Worm (Caenorhabditis elegans) whole organism, young adult: ENCODE measurements around the gene col-155.
A peak's percentile ranks its signal among the peaks of the same experiment; 100 is the strongest.

ENCODE experiments used
- C06A6.2 ChIP-seq: fragments of 200-800 bp; sonication (Bioruptor generic); conservative IDR thresholded peaks from 2 replicates; pipeline ENCODE4 v1.3.6; 2022; ENCODE audit warnings: missing genetic modification characterization, missing compliant biosample characterization
- D2030.7 ChIP-seq: fragments of 200-800 bp; sonication (Bioruptor generic); IDR thresholded peaks from 2 replicates; pipeline ENCODE4 v1.3.6; 2022; ENCODE audit warnings: missing genetic modification reagents, missing genetic modification characterization, missing compliant biosample characterization
- F37B4.10 ChIP-seq: fragments of 200-800 bp; sonication (Bioruptor generic); IDR thresholded peaks from 2 replicates; pipeline ENCODE4 v1.3.6; 2022; ENCODE audit warnings: missing genetic modification characterization, missing compliant biosample characterization
- F57A8.1 ChIP-seq: fragments of 200-800 bp; sonication (Bioruptor generic); optimal IDR thresholded peaks from 2 replicates; lab custom pipeline; 2018; ENCODE audit warnings: mild to moderate bottlenecking, missing genetic modification characterization, moderate library complexity, missing compliant biosample characterization
- Y53G8AR.9 ChIP-seq: fragments of 200-800 bp; sonication (Bioruptor generic); conservative IDR thresholded peaks from 2 replicates; pipeline ENCODE4 v1.3.6; 2022; ENCODE audit warnings: missing genetic modification reagents, missing genetic modification characterization, missing compliant biosample characterization
- Y56A3A.18 ChIP-seq: fragments of 200-800 bp; sonication (Bioruptor generic); IDR thresholded peaks from 2 replicates; pipeline ENCODE4 v1.3.6; 2022; ENCODE audit warnings: missing genetic modification reagents, missing genetic modification characterization, missing compliant biosample characterization
- akir-1 ChIP-seq: fragments of 200-800 bp; sonication (Bioruptor generic); optimal IDR thresholded peaks from 2 replicates; lab custom pipeline; 2018; ENCODE audit warnings: mild to moderate bottlenecking, missing genetic modification characterization, moderate library complexity, missing compliant biosample characterization
- atf-7 ChIP-seq: sonication (generic microtip); optimal IDR thresholded peaks from 2 replicates; lab custom pipeline; 2017; ENCODE audit warnings: mild to moderate bottlenecking, missing genetic modification characterization, missing compliant biosample characterization
- athp-1 ChIP-seq: sonication (generic microtip); optimal IDR thresholded peaks from 2 replicates; lab custom pipeline; 2017; ENCODE audit warnings: mild to moderate bottlenecking, missing genetic modification characterization, missing compliant biosample characterization
- attf-5 ChIP-seq: fragments of 200-800 bp; sonication (Bioruptor generic); optimal IDR thresholded peaks from 2 replicates; lab custom pipeline; 2018; ENCODE audit warnings: mild to moderate bottlenecking, missing genetic modification characterization, missing compliant biosample characterization
- ccch-3 ChIP-seq: fragments of 200-800 bp; sonication (Bioruptor generic); optimal IDR thresholded peaks from 2 replicates; lab custom pipeline; 2018; ENCODE audit warnings: mild to moderate bottlenecking, missing genetic modification characterization, missing compliant biosample characterization
- cebp-1 ChIP-seq, 2 experiments: fragments of 200-800 bp in 1 of 2; sonication (Bioruptor generic) in 1 of 2; sonication (generic microtip) in 1 of 2; IDR thresholded peaks in 1 of 2; optimal IDR thresholded peaks in 1 of 2; 2 replicates each; pipeline versions ENCODE4 v1.3.6 to Lab custom; 2017 to 2022; ENCODE audit warnings: missing compliant biosample characterization in 2 of 2, missing genetic modification characterization in 2 of 2, mild to moderate bottlenecking in 1 of 2, missing genetic modification reagents in 1 of 2, moderate library complexity in 1 of 2
- cebp-2 ChIP-seq: fragments of 200-800 bp; sonication (Bioruptor generic); IDR thresholded peaks from 2 replicates; pipeline ENCODE4 v1.3.6; 2022; ENCODE audit warnings: missing genetic modification characterization, missing compliant biosample characterization
- ceh-27 ChIP-seq: fragments of 200-800 bp; sonication (Bioruptor generic); optimal IDR thresholded peaks from 2 replicates; lab custom pipeline; 2018; ENCODE audit warnings: mild to moderate bottlenecking, missing genetic modification characterization, moderate library complexity, missing compliant biosample characterization
- ceh-40 ChIP-seq: fragments of 200-800 bp; sonication (Bioruptor generic); IDR thresholded peaks from 2 replicates; pipeline ENCODE4 v1.3.6; 2022; ENCODE audit warnings: missing genetic modification characterization, missing compliant biosample characterization
- ceh-58 ChIP-seq: fragments of 200-800 bp; sonication (Bioruptor generic); IDR thresholded peaks from 2 replicates; pipeline ENCODE4 v1.3.6; 2022; ENCODE audit warnings: missing genetic modification characterization, missing compliant biosample characterization
- efl-1 ChIP-seq: fragments of 150-350 bp; optimal IDR thresholded peaks from 2 replicates; lab custom pipeline; 2014; ENCODE audit warnings: missing biosample characterization, missing genetic modification reagents, missing genetic modification characterization
- ekl-4 ChIP-seq: fragments of 200-800 bp; sonication (Bioruptor generic); IDR thresholded peaks from 2 replicates; pipeline ENCODE4 v1.3.6; 2022; ENCODE audit warnings: missing genetic modification reagents, missing genetic modification characterization, missing compliant biosample characterization
- ets-4 ChIP-seq: fragments of 200-800 bp; sonication (Bioruptor generic); optimal IDR thresholded peaks from 2 replicates; lab custom pipeline; 2018; ENCODE audit warnings: mild to moderate bottlenecking, missing genetic modification characterization, missing compliant biosample characterization
- hmg-20 ChIP-seq: fragments of 200-800 bp; sonication (Bioruptor generic); IDR thresholded peaks from 2 replicates; pipeline ENCODE4 v1.3.6; 2022; ENCODE audit warnings: missing genetic modification reagents, missing genetic modification characterization, missing compliant biosample characterization
- lag-1 ChIP-seq: fragments of 200-800 bp; sonication (Bioruptor generic); IDR thresholded peaks from 2 replicates; pipeline ENCODE4 v1.3.6; 2022; ENCODE audit warnings: missing genetic modification reagents, missing genetic modification characterization, missing compliant biosample characterization
- let-607 ChIP-seq, 2 experiments: fragments of 200-800 bp in 1 of 2; sonication (Bioruptor generic) in 1 of 2; sonication (generic microtip) in 1 of 2; optimal IDR thresholded peaks; 2 replicates each; lab custom pipeline; 2016 to 2018; ENCODE audit warnings: mild to moderate bottlenecking in 2 of 2, missing compliant biosample characterization in 2 of 2, missing genetic modification characterization in 2 of 2, moderate library complexity in 2 of 2, missing genotype in 1 of 2
- lin-40 ChIP-seq: sonication (generic microtip); optimal IDR thresholded peaks from 2 replicates; lab custom pipeline; 2016; ENCODE audit warnings: missing genetic modification characterization, mild to moderate bottlenecking, missing compliant biosample characterization, missing genotype, missing genetic modification reagents
- lin-54 ChIP-seq: fragments of 200-800 bp; sonication (Bioruptor generic); optimal IDR thresholded peaks from 2 replicates; lab custom pipeline; 2018; ENCODE audit warnings: mild to moderate bottlenecking, missing genetic modification characterization, missing compliant biosample characterization
- lsl-1 ChIP-seq: fragments of 200-800 bp; sonication (Bioruptor generic); optimal IDR thresholded peaks from 2 replicates; lab custom pipeline; 2018; ENCODE audit warnings: mild to moderate bottlenecking, missing genetic modification characterization, moderate library complexity, missing compliant biosample characterization
- madf-3 ChIP-seq: fragments of 200-800 bp; sonication (Bioruptor generic); IDR thresholded peaks from 2 replicates; pipeline ENCODE4 v1.3.6; 2022; ENCODE audit warnings: missing genetic modification reagents, missing genetic modification characterization, missing compliant biosample characterization
- mcd-1 ChIP-seq: fragments of 200-800 bp; sonication (Bioruptor generic); IDR thresholded peaks from 2 replicates; pipeline ENCODE4 v1.3.6; 2022; ENCODE audit warnings: missing genetic modification reagents, missing genetic modification characterization, missing compliant biosample characterization
- mes-4 ChIP-seq: sonication (generic microtip); optimal IDR thresholded peaks from 2 replicates; lab custom pipeline; 2016; ENCODE audit warnings: missing genotype, missing genetic modification characterization, missing compliant biosample characterization
- nfya-2 ChIP-seq: fragments of 200-800 bp; sonication (Bioruptor generic); IDR thresholded peaks from 2 replicates; pipeline ENCODE4 v1.3.6; 2022; ENCODE audit warnings: missing genetic modification reagents, missing genetic modification characterization, missing compliant biosample characterization
- nfyb-1 ChIP-seq: fragments of 200-800 bp; sonication (Bioruptor generic); IDR thresholded peaks from 2 replicates; pipeline ENCODE4 v1.3.6; 2022; ENCODE audit warnings: missing genetic modification reagents, missing genetic modification characterization, missing compliant biosample characterization
- nhr-179 ChIP-seq: sonication (generic microtip); optimal IDR thresholded peaks from 2 replicates; lab custom pipeline; 2016; ENCODE audit warnings: mild to moderate bottlenecking, missing genetic modification characterization, missing compliant biosample characterization
- nhr-27 ChIP-seq: fragments of 200-800 bp; sonication (Bioruptor generic); optimal IDR thresholded peaks from 2 replicates; lab custom pipeline; 2018; ENCODE audit warnings: mild to moderate bottlenecking, missing genetic modification characterization, moderate library complexity, missing compliant biosample characterization
- rcor-1 ChIP-seq: fragments of 200-800 bp; sonication (Bioruptor generic); IDR thresholded peaks from 2 replicates; pipeline ENCODE4 v1.3.6; 2022; ENCODE audit warnings: missing genetic modification reagents, missing genetic modification characterization, missing compliant biosample characterization
- rec-8 ChIP-seq, 2 experiments: sonication (generic microtip); optimal IDR thresholded peaks; 2 replicates each; lab custom pipeline; 2016; ENCODE audit warnings: mild to moderate bottlenecking in 2 of 2, missing genetic modification characterization in 2 of 2, missing genetic modification reagents in 2 of 2, missing genotype in 2 of 2, missing biosample characterization in 1 of 2, missing compliant biosample characterization in 1 of 2, moderate library complexity in 1 of 2
- repo-1 ChIP-seq: sonication (generic microtip); optimal IDR thresholded peaks from 2 replicates; lab custom pipeline; 2017; ENCODE audit warnings: mild to moderate bottlenecking, missing genetic modification characterization, missing compliant biosample characterization
- sdz-38 ChIP-seq: sonication (generic microtip); optimal IDR thresholded peaks from 2 replicates; lab custom pipeline; 2016; ENCODE audit warnings: missing genotype, missing genetic modification characterization, missing compliant biosample characterization
- sea-2 ChIP-seq: fragments of 200-800 bp; sonication (Bioruptor generic); IDR thresholded peaks from 2 replicates; pipeline ENCODE4 v1.3.6; 2022; ENCODE audit warnings: missing genetic modification characterization, missing compliant biosample characterization
- snpc-1.3 ChIP-seq: sonication (generic microtip); optimal IDR thresholded peaks from 2 replicates; lab custom pipeline; 2017; ENCODE audit warnings: missing genetic modification characterization, mild to moderate bottlenecking, missing compliant biosample characterization, antibody characterized with exemption, moderate library complexity, missing genotype, missing genetic modification reagents; ENCODE audit not compliant: insufficient read depth
- sptf-2 ChIP-seq: fragments of 200-800 bp; sonication (Bioruptor generic); optimal IDR thresholded peaks from 2 replicates; lab custom pipeline; 2018; ENCODE audit warnings: mild to moderate bottlenecking, missing genetic modification characterization, missing compliant biosample characterization
- tbx-9 ChIP-seq: sonication (generic microtip); optimal IDR thresholded peaks from 2 replicates; lab custom pipeline; 2016; ENCODE audit warnings: borderline replicate concordance, missing genetic modification characterization, inconsistent platforms, missing compliant biosample characterization
- tlf-1 ChIP-seq: fragments of 200-800 bp; sonication (Bioruptor generic); optimal IDR thresholded peaks from 2 replicates; lab custom pipeline; 2018; ENCODE audit warnings: mild to moderate bottlenecking, missing genetic modification characterization, missing compliant biosample characterization
- unc-130 ChIP-seq: sonication (generic microtip); optimal IDR thresholded peaks from 2 replicates; lab custom pipeline; 2016; ENCODE audit warnings: missing genetic modification reagents, missing genetic modification characterization, missing compliant biosample characterization
- xnd-1 ChIP-seq: sonication (generic microtip); optimal IDR thresholded peaks from 2 replicates; lab custom pipeline; 2016; ENCODE audit warnings: missing genotype, missing genetic modification reagents, missing genetic modification characterization, missing compliant biosample characterization
- zfh-2 ChIP-seq: fragments of 200-800 bp; sonication (Bioruptor generic); conservative IDR thresholded peaks from 2 replicates; pipeline ENCODE4 v1.3.6; 2022; ENCODE audit warnings: missing genetic modification reagents, missing genetic modification characterization, missing compliant biosample characterization
- ztf-22 ChIP-seq: fragments of 200-800 bp; sonication (Bioruptor generic); optimal IDR thresholded peaks from 2 replicates; lab custom pipeline; 2018; ENCODE audit warnings: mild to moderate bottlenecking, missing genetic modification characterization, moderate library complexity, missing compliant biosample characterization
- ztf-3 ChIP-seq: fragments of 200-800 bp; sonication (Bioruptor generic); optimal IDR thresholded peaks from 2 replicates; lab custom pipeline; 2018; ENCODE audit warnings: mild to moderate bottlenecking, missing genetic modification characterization, missing compliant biosample characterization

col-155 gene

ce11 chrV:11341913-11342312 is 47.8 kb downstream of the col-155 start, which contains the start of gene T02E9.5:
T02E9.5 (plus strand) TSS chrV:11342233.
- no peak for TF ChIP-seq lin-54 (GFP tag; lab: Kevin White, UChicago)
- no peak for TF ChIP-seq athp-1 (tag; lab: Kevin White, UChicago)
- TF ChIP-seq sdz-38 (tag; lab: Kevin White, UChicago): no peak
- TF ChIP-seq Y53G8AR.9 (GFP tag; lab: Robert Waterston, UW): no peak
- TF ChIP-seq unc-130 (GFP tag; lab: Kevin White, UChicago): no peak
- no peak for TF ChIP-seq let-607 (tag; optimal IDR thresholded peaks at IDR 0.05; lab: Kevin White, UChicago)
- no peak for TF ChIP-seq madf-3 (GFP tag; lab: Robert Waterston, UW)
- TF ChIP-seq ceh-58 (GFP tag; lab: Robert Waterston, UW): no peak
- TF ChIP-seq hmg-20 (GFP tag; lab: Robert Waterston, UW): no peak
- no peak for TF ChIP-seq atf-7 (tag; lab: Kevin White, UChicago)
- no peak for TF ChIP-seq xnd-1
- no peak for TF ChIP-seq D2030.7 (GFP tag; lab: Robert Waterston, UW)
- TF ChIP-seq lin-40 (tag; lab: Kevin White, UChicago): no peak
- no peak for TF ChIP-seq sptf-2
- TF ChIP-seq sea-2: no peak
- no peak for TF ChIP-seq rec-8 (tag; optimal IDR thresholded peaks at IDR 0.05; lab: Kevin White, UChicago)
- TF ChIP-seq attf-5 (GFP tag; lab: Kevin White, UChicago): no peak

- TF ChIP-seq let-607 (tag; optimal IDR thresholded peaks at IDR 0.05; lab: Kevin White, UChicago) (no peak), Y56A3A.18 (GFP tag; lab: Robert Waterston, UW) (no peak), ccch-3 (GFP tag; lab: Kevin White, UChicago) (no peak), ets-4 (no peak), tbx-9 (tag; lab: Kevin White, UChicago) (no peak), nhr-179 (no peak), cebp-1 (GFP tag; IDR thresholded peaks at IDR 0.05; lab: Robert Waterston, UW) (no peak), cebp-1 (tag; optimal IDR thresholded peaks at IDR 0.05; lab: Kevin White, UChicago) (no peak), lag-1 (GFP tag; lab: Robert Waterston, UW) (no peak), nhr-27 (tag; lab: Kevin White, UChicago) (no peak), lsl-1 (GFP tag; lab: Kevin White, UChicago) (no peak), tlf-1 (GFP tag; lab: Kevin White, UChicago) (no peak), ekl-4 (GFP tag; lab: Robert Waterston, UW) (0 out of 2 replicates have a peak, but pooled peaks have one; percentile 21), snpc-1.3 (tag; lab: Kevin White, UChicago) (no peak), rec-8 (tag; optimal IDR thresholded peaks at IDR 0.05; lab: Kevin White, UChicago) (no peak), mcd-1 (GFP tag; lab: Robert Waterston, UW) (no peak), ztf-22 (GFP tag; lab: Kevin White, UChicago) (no peak), mes-4 (tag; lab: Kevin White, UChicago) (no peak), rcor-1 (GFP tag; lab: Robert Waterston, UW) (no peak), nfya-2 (GFP tag; lab: Robert Waterston, UW) (no peak), C06A6.2 (GFP tag; lab: Robert Waterston, UW) (no peak), efl-1 (GFP tag; lab: Kevin White, UChicago) (no peak), ceh-27 (GFP tag; lab: Kevin White, UChicago) (no peak), cebp-2 (no peak), repo-1 (no peak), ztf-3 (GFP tag; lab: Kevin White, UChicago) (no peak), akir-1 (no peak), zfh-2 (GFP tag; lab: Robert Waterston, UW) (peak; percentile 93), F37B4.10 (no peak), ceh-40 (GFP tag; lab: Robert Waterston, UW) (no peak), nfyb-1 (GFP tag; lab: Robert Waterston, UW) (0 out of 2 replicates have a peak, but pooled peaks have one; percentile 38), F57A8.1 (GFP tag; lab: Kevin White, UChicago) (no peak), D2030.7 (GFP tag; lab: Robert Waterston, UW) (no peak)
Measured at ce11 chrV:11341130-11341675, 48.5 kb downstream of the col-155 start.
